Worm (Caenorhabditis elegans) whole organism, L2 larva: ENCODE results near the gene pnk-4.

ENCODE experiments used
- F13H6.1 ChIP-seq: sonication (generic microtip); optimal IDR thresholded peaks from 2 replicates; lab custom pipeline; 2016; ENCODE audit warnings: missing genetic modification characterization, missing compliant biosample characterization
- R02D3.7 ChIP-seq: fragments of 150-350 bp; optimal IDR thresholded peaks from 2 replicates; lab custom pipeline; 2014; ENCODE audit warnings: missing biosample characterization, missing genetic modification characterization
- Y55F3AM.14 ChIP-seq: fragments of 200-800 bp; sonication (Bioruptor generic); optimal IDR thresholded peaks from 2 replicates; lab custom pipeline; 2018; ENCODE audit warnings: mild to moderate bottlenecking, missing genetic modification characterization, missing compliant biosample characterization
- ZK546.5 ChIP-seq: sonication (generic microtip); optimal IDR thresholded peaks from 2 replicates; lab custom pipeline; 2017; ENCODE audit warnings: missing biosample characterization, missing genetic modification characterization
- alr-1 ChIP-seq: fragments of 150-350 bp; optimal IDR thresholded peaks from 2 replicates; lab custom pipeline; 2014; ENCODE audit warnings: missing biosample characterization, missing genetic modification characterization
- aly-2 ChIP-seq: fragments of 150-350 bp; optimal IDR thresholded peaks from 2 replicates; lab custom pipeline; 2014; ENCODE audit warnings: missing biosample characterization, missing genetic modification characterization
- ama-1 ChIP-seq: fragments of 150-350 bp; optimal IDR thresholded peaks from 2 replicates; lab custom pipeline; 2018; ENCODE audit warnings: inconsistent platforms
- blmp-1 ChIP-seq: sonication (generic microtip); optimal IDR thresholded peaks from 2 replicates; lab custom pipeline; 2017; ENCODE audit warnings: missing genetic modification characterization, mild to moderate bottlenecking, missing compliant biosample characterization, antibody characterized with exemption, moderate library complexity; ENCODE audit not compliant: insufficient read depth
- ceh-16 ChIP-seq: fragments of 150-350 bp; optimal IDR thresholded peaks from 2 replicates; lab custom pipeline; 2014; ENCODE audit warnings: missing biosample characterization, missing genetic modification characterization
- crh-2 ChIP-seq: sonication (generic microtip); optimal IDR thresholded peaks from 2 replicates; lab custom pipeline; 2017; ENCODE audit warnings: missing biosample characterization, missing genetic modification characterization
- dmd-4 ChIP-seq: sonication (generic microtip); optimal IDR thresholded peaks from 2 replicates; lab custom pipeline; 2017; ENCODE audit warnings: missing biosample characterization, missing genetic modification characterization
- elt-1 ChIP-seq: fragments of 150-350 bp; optimal IDR thresholded peaks from 2 replicates; lab custom pipeline; 2014; ENCODE audit warnings: missing biosample characterization, missing genetic modification characterization
- elt-3 ChIP-seq: sonication (generic microtip); optimal IDR thresholded peaks from 2 replicates; lab custom pipeline; 2017; ENCODE audit warnings: missing biosample characterization, missing genetic modification characterization
- fos-1 ChIP-seq: fragments of 150-350 bp; optimal IDR thresholded peaks from 2 replicates; lab custom pipeline; 2014; ENCODE audit warnings: missing biosample characterization, missing genetic modification characterization
- lin-13 ChIP-seq: fragments of 150-350 bp; optimal IDR thresholded peaks from 2 replicates; lab custom pipeline; 2014; ENCODE audit warnings: missing biosample characterization, missing genetic modification reagents, missing genetic modification characterization
- lin-39 ChIP-seq: fragments of 150-350 bp; optimal IDR thresholded peaks from 2 replicates; lab custom pipeline; 2014; ENCODE audit warnings: missing biosample characterization, missing genetic modification reagents, missing genetic modification characterization
- mbf-1 ChIP-seq: sonication (generic microtip); optimal IDR thresholded peaks from 2 replicates; lab custom pipeline; 2017; ENCODE audit warnings: missing biosample characterization, missing genetic modification characterization
- mdl-1 ChIP-seq, 2 experiments: fragments of 150-350 bp in 1 of 2; sonication (generic microtip) in 1 of 2; optimal IDR thresholded peaks; 2 replicates each; lab custom pipeline; 2017; ENCODE audit warnings: missing biosample characterization in 2 of 2, missing genetic modification characterization in 2 of 2
- nhr-10 ChIP-seq: sonication (generic microtip); optimal IDR thresholded peaks from 2 replicates; lab custom pipeline; 2017; ENCODE audit warnings: missing biosample characterization, missing genetic modification characterization
- nhr-12 ChIP-seq: fragments of 150-350 bp; optimal IDR thresholded peaks from 2 replicates; lab custom pipeline; 2014; ENCODE audit warnings: missing biosample characterization, missing genetic modification characterization
- nhr-129 ChIP-seq: fragments of 150-350 bp; optimal IDR thresholded peaks from 2 replicates; lab custom pipeline; 2014; ENCODE audit warnings: missing biosample characterization, missing genetic modification characterization
- nhr-21 ChIP-seq: fragments of 150-350 bp; optimal IDR thresholded peaks from 2 replicates; lab custom pipeline; 2014; ENCODE audit warnings: missing biosample characterization, missing genetic modification characterization
- nhr-237 ChIP-seq: fragments of 150-350 bp; optimal IDR thresholded peaks from 2 replicates; lab custom pipeline; 2014; ENCODE audit warnings: missing biosample characterization, missing genetic modification characterization
- nhr-25 ChIP-seq: fragments of 150-350 bp; sonication (generic microtip); optimal IDR thresholded peaks from 3 replicates; lab custom pipeline; 2014; ENCODE audit warnings: missing biosample characterization, missing genetic modification characterization
- nhr-6 ChIP-seq: fragments of 150-350 bp; optimal IDR thresholded peaks from 2 replicates; lab custom pipeline; 2014; ENCODE audit warnings: missing biosample characterization, missing genetic modification characterization
- skn-1 ChIP-seq: sonication (generic microtip); optimal IDR thresholded peaks from 2 replicates; lab custom pipeline; 2017; ENCODE audit warnings: missing biosample characterization, missing genetic modification characterization
- sma-3 ChIP-seq: sonication (generic microtip); optimal IDR thresholded peaks from 2 replicates; lab custom pipeline; 2016; ENCODE audit warnings: missing genetic modification reagents, missing genetic modification characterization, missing compliant biosample characterization
- sma-9 ChIP-seq, 2 experiments: fragments of 150-350 bp in 1 of 2; sonication (generic microtip) in 1 of 2; optimal IDR thresholded peaks; 2 replicates each; lab custom pipeline; 2014 to 2016; ENCODE audit warnings: missing genetic modification characterization in 2 of 2, mild to moderate bottlenecking in 1 of 2, missing biosample characterization in 1 of 2, missing compliant biosample characterization in 1 of 2, missing genetic modification reagents in 1 of 2, moderate library complexity in 1 of 2
- unc-39 ChIP-seq: fragments of 150-350 bp; optimal IDR thresholded peaks from 2 replicates; lab custom pipeline; 2014; ENCODE audit warnings: missing biosample characterization, missing genetic modification characterization
- unc-55 ChIP-seq: fragments of 150-350 bp; sonication (generic microtip); optimal IDR thresholded peaks from 3 replicates; lab custom pipeline; 2014; ENCODE audit warnings: missing biosample characterization, missing genetic modification reagents, missing genetic modification characterization
- unc-62 ChIP-seq: fragments of 150-350 bp; optimal IDR thresholded peaks from 2 replicates; lab custom pipeline; 2014; ENCODE audit warnings: missing biosample characterization, missing genetic modification reagents, missing genetic modification characterization
- ztf-11 ChIP-seq: sonication (generic microtip); optimal IDR thresholded peaks from 2 replicates; lab custom pipeline; 2017; ENCODE audit warnings: missing biosample characterization, missing genetic modification characterization

The pnk-4 gene

DNA sequence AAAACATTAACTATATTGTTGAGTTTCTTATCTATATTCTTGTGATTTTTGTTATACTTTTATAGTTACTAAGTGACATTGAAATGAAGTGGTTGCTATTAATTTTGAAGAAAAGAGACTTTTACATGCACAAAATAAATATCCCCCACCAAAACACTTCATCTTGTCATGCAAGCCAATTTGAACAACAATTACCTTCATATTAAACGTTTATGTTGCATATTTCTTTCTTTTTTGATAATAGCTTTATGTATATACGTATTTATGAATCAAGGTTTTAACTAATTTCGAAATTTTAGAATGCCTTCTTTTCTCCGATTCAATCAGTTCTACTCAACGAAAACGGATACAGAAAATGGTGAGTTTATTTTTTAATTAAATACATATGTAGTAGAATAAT is 19.8 kb upstream of the pnk-4 start, which contains the start of gene clc-7:
TSS of gene clc-7 (plus strand) at position 301 of the 400 bp plus-strand sequence.
- TF ChIP-seq nhr-129 (no peak), skn-1 (tag; lab: Kevin White, UChicago) (no peak), mbf-1 (no peak), elt-3 (tag; lab: Kevin White, UChicago) (no peak), nhr-25 (tag; lab: Kevin White, UChicago) (no peak), alr-1 (tag; lab: Kevin White, UChicago) (no peak), aly-2 (tag; lab: Kevin White, UChicago) (no peak), crh-2 (tag; lab: Kevin White, UChicago) (no peak), nhr-10 (tag; lab: Kevin White, UChicago) (no peak), ztf-11 (no peak), unc-55 (GFP tag; lab: Kevin White, UChicago) (no peak), unc-62 (GFP tag; lab: Kevin White, UChicago) (no peak), sma-3 (GFP tag; lab: Kevin White, UChicago) (no peak), ama-1 (no peak), unc-39 (no peak), dmd-4 (tag; lab: Kevin White, UChicago) (no peak)

DNA sequence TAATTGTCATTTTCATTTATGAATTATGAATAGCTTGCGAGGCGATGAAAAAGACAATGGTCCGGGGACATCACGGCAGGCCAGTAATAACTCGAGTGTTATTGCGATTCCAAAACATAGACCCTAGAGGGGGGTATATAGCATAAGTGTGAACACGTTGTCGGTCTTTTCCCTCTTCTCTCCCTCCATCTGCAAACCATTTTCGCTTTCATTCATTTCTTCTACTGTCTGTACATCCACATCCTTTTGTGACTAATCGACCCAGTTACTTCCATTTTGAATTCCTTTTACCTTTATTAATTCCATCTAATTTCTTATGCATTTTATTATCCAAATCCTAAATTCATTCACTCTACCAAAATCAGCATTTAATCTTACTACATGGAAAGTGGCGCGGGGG is 16.6 kb upstream of the pnk-4 start:
- TF ChIP-seq sma-3 (GFP tag; lab: Kevin White, UChicago) (no peak), blmp-1 (tag; lab: Kevin White, UChicago) (peak; percentile 73)

DNA sequence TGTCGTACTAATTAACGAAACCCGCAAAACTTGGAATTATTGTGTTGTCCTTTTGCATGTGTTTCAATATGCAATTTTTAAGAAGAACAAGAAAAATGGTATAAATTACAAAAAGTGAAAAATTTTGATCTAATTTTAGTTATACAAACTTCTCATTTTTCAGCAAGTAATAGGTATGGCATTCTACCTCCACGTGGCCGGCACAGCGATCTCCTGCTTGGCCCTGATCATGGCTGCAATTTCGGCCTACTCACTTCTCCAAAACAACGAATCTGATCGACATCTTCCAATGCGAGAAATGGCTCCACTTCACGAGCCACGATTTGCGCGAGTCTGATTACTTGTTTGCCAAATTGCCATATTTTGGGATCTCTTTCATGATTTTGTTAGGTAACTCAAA is 13.7 kb upstream of the pnk-4 start:
- no peak for TF ChIP-seq mbf-1
- no peak for TF ChIP-seq nhr-6 (tag; lab: Kevin White, UChicago)
- no peak for TF ChIP-seq nhr-12 (tag; lab: Kevin White, UChicago)
- no peak for TF ChIP-seq F13H6.1 (tag; lab: Kevin White, UChicago)
- no peak for TF ChIP-seq ceh-16 (tag; lab: Kevin White, UChicago)
- TF ChIP-seq nhr-25 (tag; lab: Kevin White, UChicago): peak; percentile 19
- TF ChIP-seq alr-1 (tag; lab: Kevin White, UChicago): no peak
- TF ChIP-seq sma-9 (GFP tag; optimal IDR thresholded peaks at IDR 0.05; lab: Kevin White, UChicago): no peak
- no peak for TF ChIP-seq sma-9 (tag; optimal IDR thresholded peaks at IDR 0.05; lab: Kevin White, UChicago)
- no peak for TF ChIP-seq nhr-21

DNA sequence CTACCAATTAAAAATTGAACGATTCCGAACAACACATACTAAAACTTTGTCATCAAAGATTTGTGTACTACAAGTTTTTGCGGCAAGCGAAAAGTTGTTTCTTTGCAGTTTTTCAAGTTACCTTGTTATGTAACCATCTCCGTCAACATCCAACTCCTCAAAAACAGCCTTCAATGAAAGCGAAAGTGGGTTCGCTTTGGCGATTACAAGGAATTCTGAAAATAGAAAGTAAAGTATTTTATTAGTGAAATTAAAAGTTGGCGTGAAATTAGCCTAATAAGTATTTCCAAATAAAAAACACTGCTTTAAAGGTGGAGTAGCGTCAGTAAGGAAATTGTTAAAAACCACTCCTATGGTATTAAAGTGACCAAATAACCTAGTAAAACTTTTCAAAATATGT is 12.1 kb upstream of the pnk-4 start:
- TF ChIP-seq lin-13 (GFP tag; lab: Kevin White, UChicago) (no peak), nhr-12 (tag; lab: Kevin White, UChicago) (no peak), ZK546.5 (tag; lab: Kevin White, UChicago) (no peak), nhr-25 (tag; lab: Kevin White, UChicago) (peak; percentile 71), alr-1 (tag; lab: Kevin White, UChicago) (no peak), unc-62 (GFP tag; lab: Kevin White, UChicago) (no peak), R02D3.7 (tag; lab: Kevin White, UChicago) (no peak), unc-39 (no peak), skn-1 (tag; lab: Kevin White, UChicago) (no peak), blmp-1 (tag; lab: Kevin White, UChicago) (peak; percentile 73)
- TF ChIP-seq, all 48 proteins: peak for 2

DNA sequence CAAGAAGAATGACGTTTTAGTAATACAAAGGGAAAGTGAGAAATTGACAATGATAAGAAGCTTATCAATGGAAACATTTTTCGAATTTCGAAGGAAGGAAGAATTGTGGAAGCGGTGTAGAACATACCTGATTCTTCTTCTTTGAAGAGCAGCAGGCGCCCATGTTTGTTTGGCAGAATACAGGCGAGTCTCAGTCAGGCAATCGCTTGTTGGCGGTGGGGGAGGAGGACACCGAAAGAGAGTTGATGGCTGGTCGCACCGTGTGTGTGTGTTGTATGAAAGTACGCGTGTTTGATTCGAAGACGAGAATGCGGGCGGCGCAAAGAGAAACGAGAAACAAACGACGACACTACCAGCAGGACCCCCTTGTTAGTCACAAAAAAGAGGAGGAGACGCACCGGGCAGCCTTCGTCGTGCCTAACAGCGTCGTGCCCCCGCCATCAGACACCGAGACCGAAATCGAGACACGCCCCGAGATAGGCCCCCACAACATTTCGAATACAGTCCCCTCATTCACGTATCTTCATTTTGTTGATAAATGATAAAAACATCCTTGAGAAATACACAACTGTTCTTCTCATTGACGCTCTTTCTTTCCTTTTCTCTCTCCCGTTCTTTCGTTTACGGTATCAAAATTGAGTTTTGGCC is 9.8 kb upstream of the pnk-4 start, which contains the start of gene cal-5:
TSS of gene cal-5 (minus strand) at position 266 of the 648 bp plus-strand sequence.
- TF ChIP-seq F13H6.1 (tag; lab: Kevin White, UChicago) (peak; percentile 41), Y55F3AM.14 (GFP tag; lab: Kevin White, UChicago) (peak; percentile 35), nhr-129 (peak; percentile 12), sma-9 (GFP tag; optimal IDR thresholded peaks at IDR 0.05; lab: Kevin White, UChicago) (peak; percentile 36), sma-9 (tag; optimal IDR thresholded peaks at IDR 0.05; lab: Kevin White, UChicago) (no peak), fos-1 (peak; percentile 49), mdl-1 (tag; optimal IDR thresholded peaks at IDR 0.05; lab: Kevin White, UChicago) (peak in 1 of 2 experiments; percentile 4), sma-3 (GFP tag; lab: Kevin White, UChicago) (peak; percentile 51), elt-1 (no peak), blmp-1 (tag; lab: Kevin White, UChicago) (peak; percentile 47), ztf-11 (no peak), nhr-237 (tag; lab: Kevin White, UChicago) (no peak), lin-39 (tag; lab: Kevin White, UChicago) (no peak), ama-1 (peak; percentile 45), skn-1 (tag; lab: Kevin White, UChicago) (no peak), unc-55 (GFP tag; lab: Kevin White, UChicago) (no peak), nhr-21 (peak; percentile 71), crh-2 (tag; lab: Kevin White, UChicago) (peak; percentile 27), lin-13 (GFP tag; lab: Kevin White, UChicago) (no peak)
